Worm (Caenorhabditis elegans) whole organism, L4/young adult: Measurements from ENCODE around the gene fntb-1.

ENCODE experiments used
- dao-5 ChIP-seq: sonication (generic microtip); optimal IDR thresholded peaks from 2 replicates; lab custom pipeline; 2016; ENCODE audit warnings: missing genotype, missing genetic modification characterization, moderate library complexity, missing compliant biosample characterization
- him-1 ChIP-seq: sonication (generic microtip); optimal IDR thresholded peaks from 2 replicates; lab custom pipeline; 2016; ENCODE audit warnings: missing genotype, missing genetic modification reagents, missing genetic modification characterization, missing compliant biosample characterization

- TF ChIP-seq him-1 (tag; lab: Kevin White, UChicago) (no peak), dao-5 (tag; lab: Kevin White, UChicago) (no peak)
These were observed 34.5 kb downstream of the fntb-1 start, which contains the start of gene R02D5.10 for ce11 chrV:14481987-14482386.
